Worm (Caenorhabditis elegans) whole organism, L2 larva: ENCODE results near the gene fbxa-158.

Experiments used
- F13H6.1 ChIP-seq: sonication (generic microtip); optimal IDR thresholded peaks from 2 replicates; lab custom pipeline; 2016; ENCODE audit warnings: missing genetic modification characterization, missing compliant biosample characterization
- alr-1 ChIP-seq: fragments of 150-350 bp; optimal IDR thresholded peaks from 2 replicates; lab custom pipeline; 2014; ENCODE audit warnings: missing biosample characterization, missing genetic modification characterization
- aly-2 ChIP-seq: fragments of 150-350 bp; optimal IDR thresholded peaks from 2 replicates; lab custom pipeline; 2014; ENCODE audit warnings: missing biosample characterization, missing genetic modification characterization
- ceh-82 ChIP-seq: fragments of 150-350 bp; optimal IDR thresholded peaks from 2 replicates; lab custom pipeline; 2014; ENCODE audit warnings: missing biosample characterization, missing genetic modification characterization
- dmd-4 ChIP-seq: sonication (generic microtip); optimal IDR thresholded peaks from 2 replicates; lab custom pipeline; 2017; ENCODE audit warnings: missing biosample characterization, missing genetic modification characterization
- egl-27 ChIP-seq: sonication (generic microtip); optimal IDR thresholded peaks from 3 replicates; lab custom pipeline; 2017; ENCODE audit warnings: missing biosample characterization, missing genetic modification reagents, missing genetic modification characterization
- elt-1 ChIP-seq: fragments of 150-350 bp; optimal IDR thresholded peaks from 2 replicates; lab custom pipeline; 2014; ENCODE audit warnings: missing biosample characterization, missing genetic modification characterization
- nhr-12 ChIP-seq: fragments of 150-350 bp; optimal IDR thresholded peaks from 2 replicates; lab custom pipeline; 2014; ENCODE audit warnings: missing biosample characterization, missing genetic modification characterization
- nhr-237 ChIP-seq: fragments of 150-350 bp; optimal IDR thresholded peaks from 2 replicates; lab custom pipeline; 2014; ENCODE audit warnings: missing biosample characterization, missing genetic modification characterization
- peb-1 ChIP-seq: fragments of 150-350 bp; optimal IDR thresholded peaks from 2 replicates; lab custom pipeline; 2014; ENCODE audit warnings: missing biosample characterization, missing genetic modification characterization
- snpc-4 ChIP-seq: fragments of 150-350 bp; optimal IDR thresholded peaks from 2 replicates; lab custom pipeline; 2014; ENCODE audit warnings: missing biosample characterization, missing genetic modification characterization
- zag-1 ChIP-seq: fragments of 150-350 bp; optimal IDR thresholded peaks from 2 replicates; lab custom pipeline; 2014; ENCODE audit warnings: missing biosample characterization, missing genetic modification characterization
- ztf-11 ChIP-seq: sonication (generic microtip); optimal IDR thresholded peaks from 2 replicates; lab custom pipeline; 2017; ENCODE audit warnings: missing biosample characterization, missing genetic modification characterization
- ztf-4 ChIP-seq: fragments of 150-350 bp; optimal IDR thresholded peaks from 2 replicates; lab custom pipeline; 2014; ENCODE audit warnings: missing biosample characterization, missing genetic modification characterization

DNA sequence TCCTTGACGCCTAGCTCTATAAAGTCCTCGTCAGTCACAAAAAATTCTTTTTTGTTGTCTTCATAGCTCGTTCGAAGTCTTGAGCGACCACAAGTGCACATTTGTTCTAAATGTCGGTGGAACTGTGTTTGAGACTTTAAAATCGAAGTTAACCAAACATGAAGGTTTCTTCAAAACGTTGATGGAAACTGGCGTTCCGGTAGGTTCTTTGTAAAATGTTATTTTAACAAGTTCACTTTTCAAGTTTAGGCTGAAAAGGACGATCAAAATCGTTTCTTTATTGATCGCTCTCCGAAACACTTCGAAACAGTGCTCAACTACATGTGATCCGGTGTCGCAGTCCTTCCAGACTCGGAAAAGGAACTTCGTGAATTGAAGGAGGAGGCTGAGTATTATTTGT, 3.5 kb upstream of the fbxa-158 start, which contains the start of gene fbxa-160:
- TF ChIP-seq peb-1 = no peak
- TF ChIP-seq elt-1 (tag; lab: Kevin White, UChicago) = no peak
- TF ChIP-seq ztf-11 (tag; lab: Kevin White, UChicago) = no peak
- TF ChIP-seq F13H6.1 = no peak
- TF ChIP-seq zag-1 = no peak
- TF ChIP-seq nhr-237 (tag; lab: Kevin White, UChicago) = no peak
- no peak for TF ChIP-seq ceh-82 (tag; lab: Kevin White, UChicago)
- no peak for TF ChIP-seq snpc-4 (tag; lab: Kevin White, UChicago)
- TF ChIP-seq nhr-12 = no peak
- no peak for TF ChIP-seq egl-27 (tag; lab: Kevin White, UChicago)
- TF ChIP-seq alr-1 = no peak
- no peak for TF ChIP-seq dmd-4 (tag; lab: Kevin White, UChicago)
- no peak for TF ChIP-seq ztf-4
- TF ChIP-seq aly-2 (tag; lab: Kevin White, UChicago) = no peak
